Fruit fly (Drosophila melanogaster): Measurements from ENCODE around the gene PGRP-SB1.

- no peak for TF ChIP-seq CG7928 (GFP tag; optimal IDR thresholded peaks at IDR 0.05)
- TF ChIP-seq cad (GFP tag; optimal IDR thresholded peaks at IDR 0.05), result no peak
- no peak for TF ChIP-seq Lim3 (GFP tag; IDR thresholded peaks at IDR 0.05)
- peak; percentile 66 for TF ChIP-seq CG17829 (tag; optimal IDR thresholded peaks at IDR 0.05)
- TF ChIP-seq emc (GFP tag; optimal IDR thresholded peaks at IDR 0.05), result no peak
- no peak for TF ChIP-seq psq (GFP tag; optimal IDR thresholded peaks at IDR 0.05)
- no peak for TF ChIP-seq D19B (GFP tag; optimal IDR thresholded peaks at IDR 0.05)
- TF ChIP-seq CG18764 (GFP tag; optimal IDR thresholded peaks at IDR 0.05), result no peak
- no peak for TF ChIP-seq disco-r (GFP tag; optimal IDR thresholded peaks at IDR 0.05)
These were observed 21.9 kb upstream of the PGRP-SB1 start for dm6 chr3L:16749726-16750125.

Measured in whole organism, embryonic.